Fruit fly (Drosophila melanogaster): ENCODE results near the gene Ugt36D1.

- TF ChIP-seq CG4496 (GFP tag; IDR thresholded peaks at IDR 0.05) (no peak), EcR (GFP tag; optimal IDR thresholded peaks at IDR 0.05) (no peak), Snoo (tag; optimal IDR thresholded peaks at IDR 0.05) (no peak)
Measured at dm6 chr2L:18783357-18784040, 39.8 kb upstream of the Ugt36D1 start.

Data from whole organism, pupa.